Worm (Caenorhabditis elegans): ENCODE measurements around the gene asp-6.

Gene asp-6

DNA sequence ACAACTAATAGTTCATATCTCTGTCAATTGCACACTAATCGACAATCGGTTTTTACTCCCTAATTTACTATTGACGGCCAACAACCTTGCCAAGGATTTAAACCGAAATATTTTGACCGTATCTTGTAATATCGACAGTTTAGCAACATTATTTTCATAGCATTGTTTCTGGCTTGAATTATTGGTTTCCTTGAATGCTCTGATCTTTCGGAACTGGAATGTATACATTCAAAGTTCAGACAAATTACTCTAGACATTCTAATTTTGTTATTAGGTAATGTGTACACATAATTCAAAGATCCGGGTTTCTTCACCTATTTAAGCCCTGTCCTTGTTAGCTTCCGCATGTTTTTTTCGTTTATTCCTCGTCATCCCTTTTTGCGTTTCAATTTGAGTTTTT lies 4.8 kb downstream of the asp-6 start, which contains the start of gene C16D9.9:
C16D9.9 (plus strand) TSS at position 301 of the 400 bp plus-strand sequence.
- no peak for TF ChIP-seq tbx-7 (tag; optimal IDR thresholded peaks at IDR 0.05)
- TF ChIP-seq rnt-1 (tag; optimal IDR thresholded peaks at IDR 0.05): no peak
- TF ChIP-seq dmd-4 (tag; optimal IDR thresholded peaks at IDR 0.05; ENCODE audit: borderline replicate concordance): no peak
- no peak for TF ChIP-seq che-1 (tag; optimal IDR thresholded peaks at IDR 0.05)
- no peak for TF ChIP-seq sdc-2 (tag; optimal IDR thresholded peaks at IDR 0.05)
- no peak for TF ChIP-seq ets-4 (tag; optimal IDR thresholded peaks at IDR 0.05)
- no peak for TF ChIP-seq odd-2 (tag; optimal IDR thresholded peaks at IDR 0.05)
- TF ChIP-seq eyg-1 (tag; optimal IDR thresholded peaks at IDR 0.05): no peak
- TF ChIP-seq sox-4 (tag; optimal IDR thresholded peaks at IDR 0.05): no peak
- no peak for TF ChIP-seq ceh-22 (tag; optimal IDR thresholded peaks at IDR 0.05)
- no peak for TF ChIP-seq ttx-3 (tag; optimal IDR thresholded peaks at IDR 0.05)
- no peak for TF ChIP-seq pha-4 (tag; optimal IDR thresholded peaks at IDR 0.05)
- TF ChIP-seq ceh-30 (tag; optimal IDR thresholded peaks at IDR 0.05): no peak
- no peak for TF ChIP-seq syd-9 (tag; optimal IDR thresholded peaks at IDR 0.05)
- no peak for TF ChIP-seq gmeb-2 (tag; optimal IDR thresholded peaks at IDR 0.05)
- TF ChIP-seq tbx-2 (tag; optimal IDR thresholded peaks at IDR 0.05): no peak

DNA sequence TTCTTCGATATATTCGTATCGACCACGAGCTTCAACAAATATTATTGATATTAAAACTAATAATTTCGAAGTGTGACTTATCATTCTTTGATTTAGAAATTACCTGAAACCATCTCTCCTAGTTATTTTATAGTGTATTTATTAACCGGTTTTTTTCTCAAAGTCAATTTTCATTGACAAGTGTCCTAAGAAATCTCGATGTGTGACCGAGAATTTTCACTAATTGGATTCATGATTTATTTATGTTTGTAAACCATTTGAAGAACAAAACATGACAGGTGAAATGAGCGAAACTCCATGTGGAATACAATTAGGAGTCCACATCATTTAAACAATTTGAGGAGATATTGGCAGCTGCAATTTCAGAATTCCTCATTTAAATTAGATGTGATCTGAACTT lies 5.3 kb downstream of the asp-6 start, which contains the start of gene C16D9.8:
C16D9.8 (minus strand) TSS at position 101 of the 400 bp plus-strand sequence.
- TF ChIP-seq zip-5 (tag; optimal IDR thresholded peaks at IDR 0.05) (no peak), ceh-34 (tag; optimal IDR thresholded peaks at IDR 0.05) (no peak), ceh-18 (tag; optimal IDR thresholded peaks at IDR 0.05) (no peak), hlh-6 (tag; optimal IDR thresholded peaks at IDR 0.05) (no peak), ama-1 (optimal IDR thresholded peaks at IDR 0.05) (no peak), ceh-19 (GFP tag; optimal IDR thresholded peaks at IDR 0.05) (no peak), nhr-232 (tag; optimal IDR thresholded peaks at IDR 0.05) (no peak), hlh-30 (tag; optimal IDR thresholded peaks at IDR 0.05; ENCODE audit: insufficient read depth) (no peak)

DNA sequence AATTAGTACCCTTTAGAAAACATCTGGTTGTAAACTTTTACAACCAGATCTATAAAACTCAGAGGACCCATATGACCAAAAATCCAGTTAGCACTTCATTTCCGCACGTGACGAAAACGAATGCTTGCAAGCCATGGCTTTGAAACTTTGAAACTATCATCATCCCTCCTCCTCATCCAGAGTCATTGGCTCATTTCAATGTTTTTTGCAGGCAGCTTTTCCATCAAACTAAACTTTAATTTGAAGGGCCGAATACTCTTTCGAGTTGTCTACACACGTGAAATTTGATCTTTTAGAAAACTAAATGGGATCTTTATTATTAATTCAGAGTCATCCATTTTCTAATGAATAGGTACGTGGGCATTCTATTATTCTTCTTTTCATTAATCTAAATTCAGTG lies 6.5 kb downstream of the asp-6 start:
- no peak for TF ChIP-seq pha-2 (tag; optimal IDR thresholded peaks at IDR 0.05)

DNA sequence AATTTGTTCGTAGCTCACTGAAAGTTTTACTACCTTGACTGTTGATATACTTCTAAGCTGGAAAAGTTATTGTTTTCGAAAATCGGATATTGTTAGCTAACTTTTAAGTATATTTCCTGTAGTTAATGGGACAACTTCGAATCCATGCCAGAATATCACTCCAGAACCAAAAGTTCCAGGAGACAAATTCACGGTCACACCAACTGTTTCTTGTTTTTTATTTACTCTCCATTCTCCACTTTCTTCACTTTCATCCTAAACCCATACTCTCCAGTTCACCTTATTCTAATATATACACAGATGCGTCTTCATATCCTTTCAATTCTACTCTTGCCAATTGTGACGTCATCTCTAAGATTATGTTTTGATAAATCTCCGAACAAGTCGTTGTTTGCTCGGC lies 9.7 kb downstream of the asp-6 start, which contains the start of gene C16D9.1:
C16D9.1 (plus strand) TSS at position 301 of the 400 bp plus-strand sequence.
- TF ChIP-seq elt-4 (tag; optimal IDR thresholded peaks at IDR 0.05) (no peak), hlh-8 (tag; optimal IDR thresholded peaks at IDR 0.05) (no peak), madf-2 (tag; optimal IDR thresholded peaks at IDR 0.05) (no peak), C08G9.2 (tag; optimal IDR thresholded peaks at IDR 0.05) (no peak), ceh-6 (GFP tag; optimal IDR thresholded peaks at IDR 0.05) (no peak), K02D7.2 (tag; optimal IDR thresholded peaks at IDR 0.05) (no peak), hlh-13 (GFP tag; optimal IDR thresholded peaks at IDR 0.05) (no peak), K09A11.1 (tag; optimal IDR thresholded peaks at IDR 0.05; ENCODE audit: insufficient read depth) (no peak), ref-2 (tag; optimal IDR thresholded peaks at IDR 0.05) (no peak), odd-2 (tag; optimal IDR thresholded peaks at IDR 0.05) (no peak), fkh-6 (tag; optimal IDR thresholded peaks at IDR 0.05) (no peak), nhr-11 (tag; optimal IDR thresholded peaks at IDR 0.05) (no peak), rnt-1 (tag; optimal IDR thresholded peaks at IDR 0.05) (no peak), ama-1 (optimal IDR thresholded peaks at IDR 0.05) (no peak)

ce11 chrV:8254973-8255372 lies 13.8 kb downstream of the asp-6 start:
- TF ChIP-seq unc-42 (tag; optimal IDR thresholded peaks at IDR 0.05) (peak; percentile 30), ceh-24 (tag; optimal IDR thresholded peaks at IDR 0.05) (no peak)
